Worm (Caenorhabditis elegans) whole organism, L1 larva: ENCODE measurements around the gene pafo-1.
A peak's percentile ranks its signal among the peaks of the same experiment; 100 is the strongest.

Source experiments
- ama-1 ChIP-seq: fragments of 150-350 bp; optimal IDR thresholded peaks from 2 replicates; lab custom pipeline; 2014
- ceh-90 ChIP-seq: sonication (generic microtip); optimal IDR thresholded peaks from 2 replicates; lab custom pipeline; 2016; ENCODE audit warnings: missing genetic modification characterization, missing compliant biosample characterization
- ces-1 ChIP-seq: fragments of 150-350 bp; optimal IDR thresholded peaks from 2 replicates; lab custom pipeline; 2014; ENCODE audit warnings: missing biosample characterization, missing genetic modification reagents, missing genetic modification characterization
- elt-2 ChIP-seq: sonication (generic microtip); optimal IDR thresholded peaks from 2 replicates; lab custom pipeline; 2016; ENCODE audit warnings: missing genetic modification characterization, mild to moderate bottlenecking, inconsistent platforms, missing compliant biosample characterization, missing genetic modification reagents
- elt-3 ChIP-seq, 6 experiments: fragments of 150-350 bp in 1 of 6; sonication (generic microtip); optimal IDR thresholded peaks; 2 replicates each; lab custom pipeline; 2017 to 2018; ENCODE audit warnings: missing biosample characterization in 6 of 6, missing genetic modification characterization in 6 of 6, inconsistent platforms in 1 of 6
- mdl-1 ChIP-seq, 2 experiments: fragments of 150-350 bp; optimal IDR thresholded peaks; 2 replicates each; lab custom pipeline; 2014 to 2017; ENCODE audit warnings: missing biosample characterization in 2 of 2, missing genetic modification characterization in 2 of 2, inconsistent platforms in 1 of 2
- nhr-12 ChIP-seq: sonication (generic microtip); optimal IDR thresholded peaks from 2 replicates; lab custom pipeline; 2017; ENCODE audit warnings: missing biosample characterization, missing genetic modification characterization
- nhr-237 ChIP-seq: fragments of 150-350 bp; optimal IDR thresholded peaks from 2 replicates; lab custom pipeline; 2014; ENCODE audit warnings: missing biosample characterization, missing genetic modification characterization
- nhr-76 ChIP-seq: sonication (generic microtip); optimal IDR thresholded peaks from 2 replicates; lab custom pipeline; 2017; ENCODE audit warnings: missing biosample characterization, missing genetic modification characterization
- nhr-84 ChIP-seq: sonication (generic microtip); optimal IDR thresholded peaks from 2 replicates; lab custom pipeline; 2017; ENCODE audit warnings: missing biosample characterization, missing genetic modification characterization
- pqm-1 ChIP-seq: sonication (generic microtip); optimal IDR thresholded peaks from 3 replicates; lab custom pipeline; 2017; ENCODE audit warnings: missing biosample characterization, missing genetic modification characterization
- unc-130 ChIP-seq: fragments of 150-350 bp; optimal IDR thresholded peaks from 2 replicates; lab custom pipeline; 2017; ENCODE audit warnings: missing biosample characterization, missing genetic modification characterization, inconsistent platforms
- unc-86 ChIP-seq: sonication (generic microtip); optimal IDR thresholded peaks from 2 replicates; lab custom pipeline; 2016; ENCODE audit warnings: missing genetic modification characterization, missing compliant biosample characterization

ce11 chrV:11543564-11543963, 22.1 kb downstream of the pafo-1 start, which contains the start of gene F38B7.2:
- no peak for TF ChIP-seq ama-1 (lab: Kevin White, UChicago)
- TF ChIP-seq ces-1 (GFP tag; lab: Kevin White, UChicago): no peak
- TF ChIP-seq nhr-76 (tag; lab: Kevin White, UChicago): no peak
- TF ChIP-seq ceh-90: no peak
- no peak for TF ChIP-seq nhr-12 (tag; lab: Kevin White, UChicago)
- no peak for TF ChIP-seq mdl-1 (tag; optimal IDR thresholded peaks at IDR 0.05; lab: Kevin White, UChicago)
- peak in 4 of 6 experiments; percentile 25 to 48 (median 42) for TF ChIP-seq elt-3 (tag; optimal IDR thresholded peaks at IDR 0.05; lab: Kevin White, UChicago)
- TF ChIP-seq unc-130 (tag; lab: Kevin White, UChicago): no peak
- no peak for TF ChIP-seq elt-2
- TF ChIP-seq unc-86 (tag; lab: Kevin White, UChicago): no peak
- TF ChIP-seq nhr-237 (tag; lab: Kevin White, UChicago): no peak
- no peak for TF ChIP-seq pqm-1 (tag; lab: Kevin White, UChicago)
- TF ChIP-seq nhr-84 (tag; lab: Kevin White, UChicago): no peak
